Worm (Caenorhabditis elegans): ENCODE results near the gene skpo-1.

- TF ChIP-seq nfya-1 (tag; optimal IDR thresholded peaks at IDR 0.05), result no peak
- TF ChIP-seq sdc-2 (tag; optimal IDR thresholded peaks at IDR 0.05), result no peak
- no peak for TF ChIP-seq ref-2 (tag; optimal IDR thresholded peaks at IDR 0.05)
- no peak for TF ChIP-seq unc-3 (GFP tag; conservative IDR thresholded peaks at IDR 0.05)
- no peak for TF ChIP-seq unc-3 (tag; optimal IDR thresholded peaks at IDR 0.05)
- no peak for TF ChIP-seq pha-4 (tag; optimal IDR thresholded peaks at IDR 0.05)
- no peak for TF ChIP-seq rnt-1 (tag; optimal IDR thresholded peaks at IDR 0.05)
- TF ChIP-seq gmeb-2 (tag; optimal IDR thresholded peaks at IDR 0.05), result no peak
- no peak for TF ChIP-seq C38D4.7 (GFP tag; optimal IDR thresholded peaks at IDR 0.05)
- no peak for TF ChIP-seq ceh-18 (tag; optimal IDR thresholded peaks at IDR 0.05)
- TF ChIP-seq hlh-30 (tag; optimal IDR thresholded peaks at IDR 0.05; ENCODE audit: insufficient read depth), result no peak
These were observed 34.2 kb upstream of the skpo-1 start, which contains the start of gene lips-10 for ce11 chrII:8438791-8439287.
